Worm (Caenorhabditis elegans) whole organism, L1 larva: Measurements from ENCODE around the gene C27A7.9.

Experiments
- lin-14 ChIP-seq: fragments of 200-800 bp; sonication (Bioruptor generic); optimal IDR thresholded peaks from 2 replicates; lab custom pipeline; 2018; ENCODE audit warnings: mild to moderate bottlenecking, missing genetic modification characterization, moderate library complexity, missing compliant biosample characterization
- lin-15B ChIP-seq: fragments of 150-350 bp; sonication (generic microtip); optimal IDR thresholded peaks from 3 replicates; lab custom pipeline; 2014; ENCODE audit warnings: missing biosample characterization, missing genetic modification characterization
- nhr-77 ChIP-seq: fragments of 150-350 bp; optimal IDR thresholded peaks from 2 replicates; lab custom pipeline; 2014; ENCODE audit warnings: missing biosample characterization, missing genetic modification characterization
- unc-98 ChIP-seq: fragments of 200-800 bp; sonication (Bioruptor generic); IDR thresholded peaks from 2 replicates; pipeline ENCODE4 v1.3.6; 2022; ENCODE audit warnings: missing genetic modification characterization, missing compliant biosample characterization

ce11 chrV:12137942-12138341, 16.5 kb downstream of the C27A7.9 start:
- TF ChIP-seq lin-14 (GFP tag; lab: Kevin White, UChicago) (no peak), nhr-77 (no peak), lin-15B (tag; lab: Kevin White, UChicago) (no peak), unc-98 (no peak)
